Worm (Caenorhabditis elegans) whole organism, mixed stage, embryonic: ENCODE measurements around the gene ace-1.

Experiments
- blmp-1 ChIP-seq: fragments of 150-350 bp; optimal IDR thresholded peaks from 2 replicates; lab custom pipeline; 2014; ENCODE audit warnings: missing biosample characterization, missing genetic modification characterization
- mls-2 ChIP-seq: sonication (generic microtip); optimal IDR thresholded peaks from 2 replicates; lab custom pipeline; 2016; ENCODE audit warnings: mild to moderate bottlenecking, missing genetic modification characterization, moderate library complexity, missing compliant biosample characterization
- nhr-237 ChIP-seq: fragments of 150-350 bp; optimal IDR thresholded peaks from 2 replicates; lab custom pipeline; 2014; ENCODE audit warnings: missing biosample characterization, missing genetic modification characterization
- nhr-76 ChIP-seq: sonication (generic microtip); optimal IDR thresholded peaks from 2 replicates; lab custom pipeline; 2017; ENCODE audit warnings: missing biosample characterization, missing genetic modification characterization
- sem-2 ChIP-seq: fragments of 200-800 bp; sonication (Bioruptor generic); optimal IDR thresholded peaks from 2 replicates; lab custom pipeline; 2018; ENCODE audit warnings: mild to moderate bottlenecking, missing genetic modification characterization, missing compliant biosample characterization
- unc-39 ChIP-seq: fragments of 150-350 bp; optimal IDR thresholded peaks from 2 replicates; lab custom pipeline; 2014; ENCODE audit warnings: missing biosample characterization, missing genetic modification characterization
- unc-62 ChIP-seq: fragments of 150-350 bp; optimal IDR thresholded peaks from 2 replicates; lab custom pipeline; 2014; ENCODE audit warnings: missing biosample characterization, missing genetic modification reagents, missing genetic modification characterization

- TF ChIP-seq unc-39 (tag; lab: Kevin White, UChicago) = no peak
- TF ChIP-seq unc-62 (GFP tag; lab: Kevin White, UChicago) = no peak
- no peak for TF ChIP-seq nhr-76 (tag; lab: Kevin White, UChicago)
- TF ChIP-seq blmp-1 (tag; lab: Kevin White, UChicago) = no peak
- no peak for TF ChIP-seq mls-2
- no peak for TF ChIP-seq sem-2 (GFP tag; lab: Kevin White, UChicago)
- no peak for TF ChIP-seq nhr-237
Observed at ce11 chrX:16366993-16367392, at the start of gene ace-1.
